Worm (Caenorhabditis elegans) whole organism, L2 larva: ENCODE results near the gene semi-1.

ENCODE experiments used
- R02D3.7 ChIP-seq: fragments of 150-350 bp; optimal IDR thresholded peaks from 2 replicates; lab custom pipeline; 2014; ENCODE audit warnings: missing biosample characterization, missing genetic modification characterization
- Y55F3AM.14 ChIP-seq: fragments of 200-800 bp; sonication (Bioruptor generic); optimal IDR thresholded peaks from 2 replicates; lab custom pipeline; 2018; ENCODE audit warnings: mild to moderate bottlenecking, missing genetic modification characterization, missing compliant biosample characterization
- alr-1 ChIP-seq: fragments of 150-350 bp; optimal IDR thresholded peaks from 2 replicates; lab custom pipeline; 2014; ENCODE audit warnings: missing biosample characterization, missing genetic modification characterization
- aly-2 ChIP-seq: fragments of 150-350 bp; optimal IDR thresholded peaks from 2 replicates; lab custom pipeline; 2014; ENCODE audit warnings: missing biosample characterization, missing genetic modification characterization
- ama-1 ChIP-seq: fragments of 150-350 bp; optimal IDR thresholded peaks from 2 replicates; lab custom pipeline; 2018; ENCODE audit warnings: inconsistent platforms
- blmp-1 ChIP-seq: sonication (generic microtip); optimal IDR thresholded peaks from 2 replicates; lab custom pipeline; 2017; ENCODE audit warnings: missing genetic modification characterization, mild to moderate bottlenecking, missing compliant biosample characterization, antibody characterized with exemption, moderate library complexity; ENCODE audit not compliant: insufficient read depth
- ceh-16 ChIP-seq: fragments of 150-350 bp; optimal IDR thresholded peaks from 2 replicates; lab custom pipeline; 2014; ENCODE audit warnings: missing biosample characterization, missing genetic modification characterization
- ceh-82 ChIP-seq: fragments of 150-350 bp; optimal IDR thresholded peaks from 2 replicates; lab custom pipeline; 2014; ENCODE audit warnings: missing biosample characterization, missing genetic modification characterization
- crh-2 ChIP-seq: sonication (generic microtip); optimal IDR thresholded peaks from 2 replicates; lab custom pipeline; 2017; ENCODE audit warnings: missing biosample characterization, missing genetic modification characterization
- dmd-4 ChIP-seq: sonication (generic microtip); optimal IDR thresholded peaks from 2 replicates; lab custom pipeline; 2017; ENCODE audit warnings: missing biosample characterization, missing genetic modification characterization
- egl-27 ChIP-seq: sonication (generic microtip); optimal IDR thresholded peaks from 3 replicates; lab custom pipeline; 2017; ENCODE audit warnings: missing biosample characterization, missing genetic modification reagents, missing genetic modification characterization
- fos-1 ChIP-seq: fragments of 150-350 bp; optimal IDR thresholded peaks from 2 replicates; lab custom pipeline; 2014; ENCODE audit warnings: missing biosample characterization, missing genetic modification characterization
- gmeb-1 ChIP-seq: fragments of 150-350 bp; optimal IDR thresholded peaks from 2 replicates; lab custom pipeline; 2014; ENCODE audit warnings: missing biosample characterization, missing genetic modification characterization
- lin-11 ChIP-seq: fragments of 150-350 bp; sonication (generic microtip); optimal IDR thresholded peaks from 2 replicates; lab custom pipeline; 2014; ENCODE audit warnings: missing biosample characterization, missing genetic modification characterization, inconsistent platforms, mixed read lengths
- lin-13 ChIP-seq: fragments of 150-350 bp; optimal IDR thresholded peaks from 2 replicates; lab custom pipeline; 2014; ENCODE audit warnings: missing biosample characterization, missing genetic modification reagents, missing genetic modification characterization
- lin-39 ChIP-seq: fragments of 150-350 bp; optimal IDR thresholded peaks from 2 replicates; lab custom pipeline; 2014; ENCODE audit warnings: missing biosample characterization, missing genetic modification reagents, missing genetic modification characterization
- lsy-2 ChIP-seq, 2 experiments: fragments of 150-350 bp in 1 of 2; sonication (generic microtip) in 1 of 2; optimal IDR thresholded peaks; 2 replicates each; lab custom pipeline; 2014 to 2017; ENCODE audit warnings: missing biosample characterization in 2 of 2, missing genetic modification characterization in 2 of 2
- mdl-1 ChIP-seq, 2 experiments: fragments of 150-350 bp in 1 of 2; sonication (generic microtip) in 1 of 2; optimal IDR thresholded peaks; 2 replicates each; lab custom pipeline; 2017; ENCODE audit warnings: missing biosample characterization in 2 of 2, missing genetic modification characterization in 2 of 2
- nhr-10 ChIP-seq: sonication (generic microtip); optimal IDR thresholded peaks from 2 replicates; lab custom pipeline; 2017; ENCODE audit warnings: missing biosample characterization, missing genetic modification characterization
- nhr-11 ChIP-seq: fragments of 150-350 bp; optimal IDR thresholded peaks from 2 replicates; lab custom pipeline; 2014; ENCODE audit warnings: missing biosample characterization, missing genetic modification characterization
- nhr-12 ChIP-seq: fragments of 150-350 bp; optimal IDR thresholded peaks from 2 replicates; lab custom pipeline; 2014; ENCODE audit warnings: missing biosample characterization, missing genetic modification characterization
- nhr-129 ChIP-seq: fragments of 150-350 bp; optimal IDR thresholded peaks from 2 replicates; lab custom pipeline; 2014; ENCODE audit warnings: missing biosample characterization, missing genetic modification characterization
- nhr-21 ChIP-seq: fragments of 150-350 bp; optimal IDR thresholded peaks from 2 replicates; lab custom pipeline; 2014; ENCODE audit warnings: missing biosample characterization, missing genetic modification characterization
- nhr-6 ChIP-seq: fragments of 150-350 bp; optimal IDR thresholded peaks from 2 replicates; lab custom pipeline; 2014; ENCODE audit warnings: missing biosample characterization, missing genetic modification characterization
- peb-1 ChIP-seq: fragments of 150-350 bp; optimal IDR thresholded peaks from 2 replicates; lab custom pipeline; 2014; ENCODE audit warnings: missing biosample characterization, missing genetic modification characterization
- sma-3 ChIP-seq: sonication (generic microtip); optimal IDR thresholded peaks from 2 replicates; lab custom pipeline; 2016; ENCODE audit warnings: missing genetic modification reagents, missing genetic modification characterization, missing compliant biosample characterization
- sma-9 ChIP-seq, 2 experiments: fragments of 150-350 bp in 1 of 2; sonication (generic microtip) in 1 of 2; optimal IDR thresholded peaks; 2 replicates each; lab custom pipeline; 2014 to 2016; ENCODE audit warnings: missing genetic modification characterization in 2 of 2, mild to moderate bottlenecking in 1 of 2, missing biosample characterization in 1 of 2, missing compliant biosample characterization in 1 of 2, missing genetic modification reagents in 1 of 2, moderate library complexity in 1 of 2
- unc-55 ChIP-seq: fragments of 150-350 bp; sonication (generic microtip); optimal IDR thresholded peaks from 3 replicates; lab custom pipeline; 2014; ENCODE audit warnings: missing biosample characterization, missing genetic modification reagents, missing genetic modification characterization
- unc-62 ChIP-seq: fragments of 150-350 bp; optimal IDR thresholded peaks from 2 replicates; lab custom pipeline; 2014; ENCODE audit warnings: missing biosample characterization, missing genetic modification reagents, missing genetic modification characterization
- zag-1 ChIP-seq: fragments of 150-350 bp; optimal IDR thresholded peaks from 2 replicates; lab custom pipeline; 2014; ENCODE audit warnings: missing biosample characterization, missing genetic modification characterization
- ztf-1 ChIP-seq: fragments of 200-800 bp; sonication (Bioruptor generic); conservative IDR thresholded peaks from 2 replicates; pipeline ENCODE4 v1.3.6; 2022; ENCODE audit warnings: missing genetic modification characterization, missing compliant biosample characterization
- ztf-11 ChIP-seq: sonication (generic microtip); optimal IDR thresholded peaks from 2 replicates; lab custom pipeline; 2017; ENCODE audit warnings: missing biosample characterization, missing genetic modification characterization

The semi-1 gene

ce11 chrV:13536058-13536579, 21.1 kb upstream of the semi-1 start, which contains the start of gene frpr-5:
Gene frpr-5 (minus strand): TSS chrV:13536108.
- TF ChIP-seq gmeb-1 (tag; lab: Kevin White, UChicago), result no peak
- no peak for TF ChIP-seq ztf-11 (tag; lab: Kevin White, UChicago)
- no peak for TF ChIP-seq sma-9 (GFP tag; optimal IDR thresholded peaks at IDR 0.05; lab: Kevin White, UChicago)
- TF ChIP-seq sma-9 (tag; optimal IDR thresholded peaks at IDR 0.05; lab: Kevin White, UChicago), result no peak
- TF ChIP-seq ztf-1, result no peak
- TF ChIP-seq lsy-2 (tag; optimal IDR thresholded peaks at IDR 0.05; lab: Kevin White, UChicago), result no peak
- no peak for TF ChIP-seq nhr-6 (tag; lab: Kevin White, UChicago)
- no peak for TF ChIP-seq lin-11 (tag; lab: Kevin White, UChicago)
- TF ChIP-seq dmd-4 (tag; lab: Kevin White, UChicago), result no peak
- no peak for TF ChIP-seq mdl-1 (tag; optimal IDR thresholded peaks at IDR 0.05; lab: Kevin White, UChicago)
- TF ChIP-seq nhr-10, result no peak
- no peak for TF ChIP-seq lin-39
- TF ChIP-seq, all 48 proteins: peak for 0

DNA sequence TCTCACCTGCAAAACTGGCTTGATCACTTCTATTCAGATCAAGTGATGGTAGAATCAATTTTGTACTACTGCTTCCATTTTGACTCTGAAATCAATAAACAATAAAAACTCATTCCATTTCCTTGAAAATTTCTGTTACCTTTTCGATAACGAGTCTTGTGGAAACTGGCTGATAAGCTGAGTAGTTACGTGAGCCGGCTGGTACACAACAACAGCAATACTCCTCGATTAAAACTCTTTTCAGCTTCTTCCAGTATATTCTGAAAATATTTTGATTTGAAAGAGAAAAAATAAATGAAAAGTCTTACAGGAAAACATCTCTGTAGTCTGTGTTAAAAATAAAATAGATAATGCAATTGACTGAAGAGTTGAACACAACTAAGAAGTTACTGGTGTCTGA, 17.5 kb upstream of the semi-1 start:
- TF ChIP-seq zag-1 (no peak), aly-2 (tag; lab: Kevin White, UChicago) (no peak), ceh-16 (no peak), Y55F3AM.14 (no peak), lsy-2 (tag; optimal IDR thresholded peaks at IDR 0.05; lab: Kevin White, UChicago) (no peak), peb-1 (tag; lab: Kevin White, UChicago) (no peak), egl-27 (tag; lab: Kevin White, UChicago) (no peak), ztf-1 (no peak), alr-1 (tag; lab: Kevin White, UChicago) (no peak), crh-2 (tag; lab: Kevin White, UChicago) (no peak)

ce11 chrV:13530698-13531097, 15.7 kb upstream of the semi-1 start, which contains the start of gene ttr-44:
Gene ttr-44 (minus strand): TSS chrV:13530744.
- no peak for TF ChIP-seq mdl-1 (tag; optimal IDR thresholded peaks at IDR 0.05; lab: Kevin White, UChicago)
- no peak for TF ChIP-seq peb-1 (tag; lab: Kevin White, UChicago)
- TF ChIP-seq fos-1 (tag; lab: Kevin White, UChicago), result peak; percentile 93
- TF ChIP-seq sma-3 (GFP tag; lab: Kevin White, UChicago), result no peak
- no peak for TF ChIP-seq gmeb-1 (tag; lab: Kevin White, UChicago)

DNA sequence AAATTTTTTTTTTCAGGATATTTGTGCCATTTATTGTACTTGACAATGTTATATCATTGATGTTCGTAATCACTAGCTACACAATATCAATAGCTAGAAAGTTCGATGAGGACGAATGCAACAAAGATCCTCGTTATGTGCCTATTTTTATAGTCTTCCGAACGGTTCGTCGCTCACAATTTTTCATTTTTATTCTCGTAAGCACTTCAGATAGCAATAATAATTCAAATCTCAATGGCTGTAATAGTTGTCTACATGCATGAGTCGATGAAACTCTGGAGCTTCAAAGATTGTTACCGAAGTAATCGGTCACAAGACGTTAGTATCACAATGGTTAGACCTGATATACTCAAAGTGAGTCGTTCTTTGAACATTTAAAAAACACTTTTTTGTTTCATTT, 14.2 kb upstream of the semi-1 start:
- no peak for TF ChIP-seq crh-2 (tag; lab: Kevin White, UChicago)
- no peak for TF ChIP-seq nhr-21 (tag; lab: Kevin White, UChicago)
- no peak for TF ChIP-seq ceh-16
- peak; percentile 7 for TF ChIP-seq nhr-129 (tag; lab: Kevin White, UChicago)
- no peak for TF ChIP-seq unc-62 (GFP tag; lab: Kevin White, UChicago)
- TF ChIP-seq R02D3.7 (tag; lab: Kevin White, UChicago), result no peak

DNA sequence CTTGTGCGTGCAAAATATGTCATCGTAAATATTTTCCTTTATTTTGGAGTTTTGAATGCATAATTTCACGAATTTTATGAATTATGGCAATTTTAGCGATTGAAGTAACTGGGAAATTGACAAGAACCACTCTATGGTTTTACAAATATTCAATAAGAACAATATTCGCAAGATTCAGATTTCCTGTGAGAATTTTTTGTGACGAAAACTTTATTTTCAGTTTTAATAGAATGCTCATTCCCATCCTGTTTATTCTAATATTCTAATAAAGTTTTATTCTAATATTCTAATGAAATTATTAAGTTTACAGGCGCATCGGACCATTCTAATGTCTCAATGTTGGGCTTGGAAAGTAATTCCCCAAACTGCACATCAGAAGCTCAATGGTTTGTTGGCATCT, 8.2 kb upstream of the semi-1 start, which contains the start of gene R11G10.3:
TSS of gene R11G10.3 (plus strand) at position 301 of the 400 bp plus-strand sequence.
- no peak for TF ChIP-seq dmd-4 (tag; lab: Kevin White, UChicago)
- no peak for TF ChIP-seq nhr-12
- TF ChIP-seq peb-1 (tag; lab: Kevin White, UChicago), result no peak
- no peak for TF ChIP-seq nhr-6 (tag; lab: Kevin White, UChicago)
- no peak for TF ChIP-seq nhr-11 (tag; lab: Kevin White, UChicago)
- TF ChIP-seq blmp-1, result no peak
- no peak for TF ChIP-seq ceh-82 (tag; lab: Kevin White, UChicago)
- no peak for TF ChIP-seq unc-62 (GFP tag; lab: Kevin White, UChicago)
- no peak for TF ChIP-seq lin-13 (GFP tag; lab: Kevin White, UChicago)
- no peak for TF ChIP-seq nhr-21 (tag; lab: Kevin White, UChicago)
- TF ChIP-seq ama-1 (lab: Kevin White, UChicago), result no peak
- TF ChIP-seq unc-55, result no peak
- TF ChIP-seq mdl-1 (tag; optimal IDR thresholded peaks at IDR 0.05; lab: Kevin White, UChicago), result no peak
- no peak for TF ChIP-seq egl-27 (tag; lab: Kevin White, UChicago)
